Fruit fly (Drosophila melanogaster): ENCODE results near the gene CG7600.

CG7600 gene

DNA sequence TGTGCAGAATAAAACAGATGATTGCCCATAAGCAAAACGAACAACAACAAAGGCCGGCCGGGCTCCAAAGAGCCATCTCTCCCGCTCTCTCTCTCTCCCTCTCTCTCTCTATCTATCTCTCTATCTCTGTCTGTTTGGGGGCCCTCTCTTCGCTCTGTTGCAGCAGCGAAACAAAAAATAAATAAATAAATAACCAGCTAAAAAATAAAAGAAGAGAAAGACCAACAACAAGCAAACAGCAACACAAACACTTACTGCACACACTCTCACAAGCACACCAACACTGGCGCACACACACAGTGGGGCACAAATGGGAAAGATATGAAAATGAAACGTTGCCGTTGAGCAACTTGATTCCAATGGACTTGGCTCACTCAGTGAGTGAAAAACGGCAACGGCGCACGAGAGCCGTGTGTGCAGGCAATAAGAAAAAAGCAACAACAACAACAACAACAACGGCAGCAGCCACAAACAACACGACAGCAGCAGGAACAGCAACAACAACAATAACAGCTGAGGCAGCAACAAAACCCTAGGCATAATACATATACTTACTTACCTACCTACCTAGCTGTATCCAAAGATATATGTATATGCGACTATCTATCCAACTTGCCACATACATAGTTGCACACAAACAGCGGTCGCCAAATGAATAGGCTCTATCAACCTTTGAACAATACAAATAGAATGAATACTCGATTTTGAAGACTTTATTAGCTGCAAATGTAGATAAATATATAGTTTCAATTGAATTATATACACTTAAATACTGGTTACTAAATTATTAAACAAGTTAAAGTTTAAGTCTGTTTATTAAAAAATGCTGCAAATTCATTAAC is 35.7 kb downstream of the CG7600 start:
- TF ChIP-seq YL-1 (GFP tag; optimal IDR thresholded peaks at IDR 0.05), result no peak
- TF ChIP-seq CG10267 (tag; optimal IDR thresholded peaks at IDR 0.05), result no peak
- 0 out of 2 replicates have a peak, but pooled peaks have one; percentile 20 for TF ChIP-seq CG6689 (GFP tag; IDR thresholded peaks at IDR 0.05)
- TF ChIP-seq hkb (optimal IDR thresholded peaks at IDR 0.05), result no peak
- TF ChIP-seq hkb (GFP tag; IDR thresholded peaks at IDR 0.05), result peak; percentile 28; the same call in 1 of the 2 replicates
- peak; percentile 91 for TF ChIP-seq CG4707 (GFP tag; optimal IDR thresholded peaks at IDR 0.05)
- TF ChIP-seq Dbx (GFP tag; IDR thresholded peaks at IDR 0.05), result 0 out of 3 replicates have a peak, but pooled peaks have one; percentile 43
- TF ChIP-seq odd (GFP tag; optimal IDR thresholded peaks at IDR 0.05), result peak; percentile 54
- peak; percentile 17 for TF ChIP-seq HmgZ (tag; optimal IDR thresholded peaks at IDR 0.05)
- TF ChIP-seq Med (GFP tag), result peak; percentile 84
- TF ChIP-seq CG7963 (GFP tag; IDR thresholded peaks at IDR 0.05; ENCODE audit: partially characterized antibody), result no peak
- TF ChIP-seq CG10209 (GFP tag; optimal IDR thresholded peaks at IDR 0.05), result peak; percentile 19
- TF ChIP-seq her (GFP tag; optimal IDR thresholded peaks at IDR 0.05), result peak; percentile 15
- TF ChIP-seq Atf6 (GFP tag; IDR thresholded peaks at IDR 0.05), result peak; percentile 46; the same call in 1 of the 2 replicates
- TF ChIP-seq usp (GFP tag; optimal IDR thresholded peaks at IDR 0.05), result no peak
- TF ChIP-seq mirr (GFP tag; optimal IDR thresholded peaks at IDR 0.05), result peak; percentile 18
- peak; percentile 40 for TF ChIP-seq Oli (tag; optimal IDR thresholded peaks at IDR 0.05)
- peak; percentile 16 for TF ChIP-seq CG12744 (GFP tag; optimal IDR thresholded peaks at IDR 0.05)
- no peak for TF ChIP-seq gro (GFP tag; optimal IDR thresholded peaks at IDR 0.05)
- TF ChIP-seq so (GFP tag; IDR thresholded peaks at IDR 0.05), result peak; percentile 58; the same call in 2 of the 3 replicates
- peak; percentile 75 for TF ChIP-seq pros (GFP tag; optimal IDR thresholded peaks at IDR 0.05)
- TF ChIP-seq sd (tag; optimal IDR thresholded peaks at IDR 0.05), result peak; percentile 9
- TF ChIP-seq CG12299 (tag; optimal IDR thresholded peaks at IDR 0.05), result peak; percentile 44
- TF ChIP-seq vvl (GFP tag; IDR thresholded peaks at IDR 0.05), result peak; percentile 68
- TF ChIP-seq ci (GFP tag; IDR thresholded peaks at IDR 0.05), result peak; percentile 62
- no peak for TF ChIP-seq CG11398 (GFP tag; optimal IDR thresholded peaks at IDR 0.05)
- TF ChIP-seq CG5180 (GFP tag; optimal IDR thresholded peaks at IDR 0.05), result peak; percentile 23
- no peak for TF ChIP-seq wek (GFP tag; optimal IDR thresholded peaks at IDR 0.05)
- peak; percentile 26; the same call in 1 of the 2 replicates for TF ChIP-seq Rfx (GFP tag; IDR thresholded peaks at IDR 0.05)
- TF ChIP-seq sqz (GFP tag; optimal IDR thresholded peaks at IDR 0.05), result peak; percentile 55
- TF ChIP-seq Elba2 (GFP tag; optimal IDR thresholded peaks at IDR 0.05), result peak; percentile 94
- peak; percentile 57 for TF ChIP-seq bbx (GFP tag; IDR thresholded peaks at IDR 0.05; ENCODE audit: partially characterized antibody)
- peak; percentile 42; the same call in 1 of the 3 replicates for TF ChIP-seq gce (GFP tag; IDR thresholded peaks at IDR 0.05)
- TF ChIP-seq Hr3 (GFP tag; optimal IDR thresholded peaks at IDR 0.05), result no peak
- TF ChIP-seq bsh (GFP tag; optimal IDR thresholded peaks at IDR 0.05), result peak in 1 of 2 experiments; percentile 100
- TF ChIP-seq Trl (optimal IDR thresholded peaks at IDR 0.05), result peak; percentile 90
- TF ChIP-seq Trl (GFP tag; optimal IDR thresholded peaks at IDR 0.05), result peak; percentile 23
- TF ChIP-seq HLH54F (GFP tag; optimal IDR thresholded peaks at IDR 0.05), result no peak
- TF ChIP-seq CG18476 (GFP tag; optimal IDR thresholded peaks at IDR 0.05), result no peak
- TF ChIP-seq CG8089 (GFP tag; optimal IDR thresholded peaks at IDR 0.05), result no peak
- TF ChIP-seq NC2β (GFP tag; optimal IDR thresholded peaks at IDR 0.05), result peak; percentile 36
- peak; percentile 28 for TF ChIP-seq Jarid2 (GFP tag; optimal IDR thresholded peaks at IDR 0.05)
- TF ChIP-seq ATbp (GFP tag; optimal IDR thresholded peaks at IDR 0.05), result peak; percentile 26
- no peak for TF ChIP-seq rib (GFP tag; IDR thresholded peaks at IDR 0.05)
- peak; percentile 14 for TF ChIP-seq CG9876 (GFP tag; optimal IDR thresholded peaks at IDR 0.05)
- peak; percentile 30 for TF ChIP-seq zen (tag; optimal IDR thresholded peaks at IDR 0.05)
- TF ChIP-seq Sox102F (GFP tag; optimal IDR thresholded peaks at IDR 0.05), result peak; percentile 26
- TF ChIP-seq CG6854 (GFP tag; optimal IDR thresholded peaks at IDR 0.05), result peak; percentile 26
- TF ChIP-seq fd96Cb (tag; optimal IDR thresholded peaks at IDR 0.05), result peak; percentile 24
